Worm (Caenorhabditis elegans) whole organism, late embryonic: ENCODE results near the gene T05C1.3.

Source experiments
- C08G9.2 ChIP-seq: sonication (generic microtip); optimal IDR thresholded peaks from 2 replicates; lab custom pipeline; 2016; ENCODE audit warnings: mild to moderate bottlenecking, missing genetic modification characterization, moderate library complexity, missing compliant biosample characterization
- C38D4.7 ChIP-seq: fragments of 200-800 bp; sonication (Bioruptor generic); optimal IDR thresholded peaks from 2 replicates; lab custom pipeline; 2018; ENCODE audit warnings: mild to moderate bottlenecking, missing genetic modification characterization, moderate library complexity, missing compliant biosample characterization
- F13H6.1 ChIP-seq: sonication (generic microtip); optimal IDR thresholded peaks from 2 replicates; lab custom pipeline; 2016; ENCODE audit warnings: missing genetic modification characterization, missing compliant biosample characterization
- K02D7.2 ChIP-seq: sonication (generic microtip); optimal IDR thresholded peaks from 2 replicates; lab custom pipeline; 2017; ENCODE audit warnings: mild to moderate bottlenecking, missing genetic modification characterization, missing compliant biosample characterization
- Y22D7AL.16 ChIP-seq: sonication (generic microtip); optimal IDR thresholded peaks from 2 replicates; lab custom pipeline; 2016; ENCODE audit warnings: missing genetic modification characterization, missing compliant biosample characterization
- ahr-1 ChIP-seq: sonication (generic microtip); optimal IDR thresholded peaks from 2 replicates; lab custom pipeline; 2016; ENCODE audit warnings: missing genetic modification characterization, missing compliant biosample characterization
- ceh-14 ChIP-seq: sonication (generic microtip); optimal IDR thresholded peaks from 2 replicates; lab custom pipeline; 2016; ENCODE audit warnings: missing genotype, missing genetic modification characterization, missing compliant biosample characterization
- ceh-18 ChIP-seq: sonication (generic microtip); optimal IDR thresholded peaks from 2 replicates; lab custom pipeline; 2016; ENCODE audit warnings: missing genetic modification characterization, missing compliant biosample characterization
- ceh-19 ChIP-seq: fragments of 200-800 bp; sonication (Bioruptor generic); optimal IDR thresholded peaks from 2 replicates; lab custom pipeline; 2018; ENCODE audit warnings: mild to moderate bottlenecking, missing genetic modification characterization, missing compliant biosample characterization
- ceh-22 ChIP-seq: sonication (generic microtip); optimal IDR thresholded peaks from 2 replicates; lab custom pipeline; 2017; ENCODE audit warnings: missing biosample characterization, missing genetic modification characterization
- ceh-24 ChIP-seq: sonication (generic microtip); optimal IDR thresholded peaks from 2 replicates; lab custom pipeline; 2016; ENCODE audit warnings: mild to moderate bottlenecking, missing genetic modification characterization, missing compliant biosample characterization
- ceh-30 ChIP-seq: fragments of 150-350 bp; optimal IDR thresholded peaks from 2 replicates; lab custom pipeline; 2014; ENCODE audit warnings: missing biosample characterization, missing genetic modification characterization
- ceh-31 ChIP-seq: sonication (generic microtip); optimal IDR thresholded peaks from 2 replicates; lab custom pipeline; 2016; ENCODE audit warnings: missing genetic modification characterization, missing compliant biosample characterization
- ceh-34 ChIP-seq: sonication (generic microtip); optimal IDR thresholded peaks from 2 replicates; lab custom pipeline; 2016; ENCODE audit warnings: mild to moderate bottlenecking, missing genetic modification characterization, missing compliant biosample characterization
- ceh-6 ChIP-seq: fragments of 200-800 bp; sonication (Bioruptor generic); optimal IDR thresholded peaks from 2 replicates; lab custom pipeline; 2018; ENCODE audit warnings: mild to moderate bottlenecking, missing genetic modification characterization, missing compliant biosample characterization
- che-1 ChIP-seq: sonication (generic microtip); optimal IDR thresholded peaks from 2 replicates; lab custom pipeline; 2016; ENCODE audit warnings: mild to moderate bottlenecking, missing genetic modification characterization, missing compliant biosample characterization
- dve-1 ChIP-seq: sonication (generic microtip); optimal IDR thresholded peaks from 2 replicates; lab custom pipeline; 2017; ENCODE audit warnings: antibody characterized with exemption, mild to moderate bottlenecking, missing genetic modification characterization, missing compliant biosample characterization
- elt-4 ChIP-seq: sonication (generic microtip); optimal IDR thresholded peaks from 2 replicates; lab custom pipeline; 2016; ENCODE audit warnings: missing genetic modification characterization, missing compliant biosample characterization
- ets-4 ChIP-seq: sonication (generic microtip); optimal IDR thresholded peaks from 2 replicates; lab custom pipeline; 2016; ENCODE audit warnings: missing genetic modification characterization, missing compliant biosample characterization
- eyg-1 ChIP-seq: sonication (generic microtip); optimal IDR thresholded peaks from 2 replicates; lab custom pipeline; 2016; ENCODE audit warnings: missing genotype, missing genetic modification characterization, missing compliant biosample characterization
- fax-1 ChIP-seq: sonication (generic microtip); optimal IDR thresholded peaks from 2 replicates; lab custom pipeline; 2016; ENCODE audit warnings: missing genotype, missing genetic modification characterization, missing compliant biosample characterization
- fkh-10 ChIP-seq: fragments of 150-350 bp; optimal IDR thresholded peaks from 2 replicates; lab custom pipeline; 2014; ENCODE audit warnings: missing biosample characterization, missing genetic modification reagents, missing genetic modification characterization
- gmeb-2 ChIP-seq: sonication (generic microtip); optimal IDR thresholded peaks from 2 replicates; lab custom pipeline; 2016; ENCODE audit warnings: missing genetic modification characterization, inconsistent platforms, missing compliant biosample characterization
- hlh-13 ChIP-seq: fragments of 200-800 bp; sonication (Bioruptor generic); optimal IDR thresholded peaks from 2 replicates; lab custom pipeline; 2018; ENCODE audit warnings: mild to moderate bottlenecking, missing genetic modification characterization, missing compliant biosample characterization
- hlh-30 ChIP-seq: sonication (generic microtip); optimal IDR thresholded peaks from 2 replicates; lab custom pipeline; 2017; ENCODE audit warnings: antibody characterized with exemption, missing genetic modification characterization, missing compliant biosample characterization; ENCODE audit not compliant: insufficient read depth
- hlh-6 ChIP-seq: sonication (generic microtip); optimal IDR thresholded peaks from 2 replicates; lab custom pipeline; 2016; ENCODE audit warnings: missing genotype, missing genetic modification characterization, missing compliant biosample characterization
- hlh-8 ChIP-seq: sonication (generic microtip); optimal IDR thresholded peaks from 2 replicates; lab custom pipeline; 2016; ENCODE audit warnings: missing genotype, missing genetic modification characterization, missing compliant biosample characterization
- lin-11 ChIP-seq: fragments of 200-800 bp; sonication (Bioruptor generic); optimal IDR thresholded peaks from 2 replicates; lab custom pipeline; 2018; ENCODE audit warnings: mild to moderate bottlenecking, missing genetic modification characterization, missing compliant biosample characterization
- madf-2 ChIP-seq: sonication (generic microtip); optimal IDR thresholded peaks from 2 replicates; lab custom pipeline; 2017; ENCODE audit warnings: missing genetic modification characterization, missing compliant biosample characterization
- mec-3 ChIP-seq: sonication (generic microtip); optimal IDR thresholded peaks from 2 replicates; lab custom pipeline; 2016; ENCODE audit warnings: borderline replicate concordance, missing genetic modification characterization, missing compliant biosample characterization
- nfya-1 ChIP-seq: sonication (generic microtip); optimal IDR thresholded peaks from 2 replicates; lab custom pipeline; 2017; ENCODE audit warnings: missing genetic modification characterization, mild to moderate bottlenecking, missing compliant biosample characterization, antibody characterized with exemption, moderate library complexity
- nhr-11 ChIP-seq: fragments of 150-350 bp; optimal IDR thresholded peaks from 2 replicates; lab custom pipeline; 2014; ENCODE audit warnings: missing biosample characterization, missing genetic modification characterization
- nhr-232 ChIP-seq: sonication (generic microtip); optimal IDR thresholded peaks from 2 replicates; lab custom pipeline; 2016; ENCODE audit warnings: missing genetic modification characterization, missing compliant biosample characterization
- pag-3 ChIP-seq: sonication (generic microtip); optimal IDR thresholded peaks from 2 replicates; lab custom pipeline; 2016; ENCODE audit warnings: missing compliant biosample characterization, missing genetic modification characterization, borderline replicate concordance
- pax-1 ChIP-seq: fragments of 150-350 bp; optimal IDR thresholded peaks from 2 replicates; lab custom pipeline; 2014; ENCODE audit warnings: missing biosample characterization, missing genetic modification characterization
- pha-2 ChIP-seq: sonication (generic microtip); optimal IDR thresholded peaks from 2 replicates; lab custom pipeline; 2017; ENCODE audit warnings: mild to moderate bottlenecking, missing genetic modification characterization, missing compliant biosample characterization
- pha-4 ChIP-seq: fragments of 150-350 bp; optimal IDR thresholded peaks from 2 replicates; lab custom pipeline; 2018; ENCODE audit warnings: missing biosample characterization, missing genetic modification reagents, missing genetic modification characterization
- pqm-1 ChIP-seq: sonication (generic microtip); optimal IDR thresholded peaks from 2 replicates; lab custom pipeline; 2016; ENCODE audit warnings: missing genetic modification characterization, missing compliant biosample characterization
- ref-2 ChIP-seq: sonication (generic microtip); optimal IDR thresholded peaks from 2 replicates; lab custom pipeline; 2016; ENCODE audit warnings: missing genetic modification characterization, missing compliant biosample characterization
- rnt-1 ChIP-seq: sonication (generic microtip); optimal IDR thresholded peaks from 2 replicates; lab custom pipeline; 2016; ENCODE audit warnings: missing genetic modification characterization, missing compliant biosample characterization
- sdc-2 ChIP-seq: sonication (generic microtip); optimal IDR thresholded peaks from 2 replicates; lab custom pipeline; 2016; ENCODE audit warnings: missing genotype, missing genetic modification characterization, missing compliant biosample characterization
- sox-2 ChIP-seq: fragments of 200-800 bp; sonication (Bioruptor generic); IDR thresholded peaks from 2 replicates; pipeline ENCODE4 v1.3.6; 2022; ENCODE audit warnings: missing genetic modification reagents, missing genetic modification characterization, missing compliant biosample characterization
- sox-4 ChIP-seq: sonication (generic microtip); optimal IDR thresholded peaks from 2 replicates; lab custom pipeline; 2017; ENCODE audit warnings: mild to moderate bottlenecking, missing genetic modification characterization, inconsistent platforms, missing compliant biosample characterization
- syd-9 ChIP-seq: sonication (generic microtip); optimal IDR thresholded peaks from 2 replicates; lab custom pipeline; 2016; ENCODE audit warnings: mild to moderate bottlenecking, missing genetic modification characterization, moderate library complexity, missing compliant biosample characterization
- tbx-2 ChIP-seq: sonication (generic microtip); optimal IDR thresholded peaks from 2 replicates; lab custom pipeline; 2016; ENCODE audit warnings: missing genetic modification characterization, missing compliant biosample characterization
- tbx-7 ChIP-seq: sonication (generic microtip); optimal IDR thresholded peaks from 2 replicates; lab custom pipeline; 2016; ENCODE audit warnings: missing genotype, missing genetic modification characterization, missing compliant biosample characterization
- ttx-3 ChIP-seq: sonication (generic microtip); optimal IDR thresholded peaks from 2 replicates; lab custom pipeline; 2016; ENCODE audit warnings: missing genetic modification reagents, missing genetic modification characterization, missing compliant biosample characterization
- unc-3 ChIP-seq, 2 experiments: fragments of 200-800 bp in 1 of 2; sonication (Bioruptor generic) in 1 of 2; sonication (generic microtip) in 1 of 2; conservative IDR thresholded peaks in 1 of 2; optimal IDR thresholded peaks in 1 of 2; 2 replicates each; pipeline versions ENCODE4 v1.3.6 to Lab custom; 2016 to 2022; ENCODE audit warnings: missing compliant biosample characterization in 2 of 2, missing genetic modification characterization in 2 of 2, missing genetic modification reagents in 1 of 2
- unc-42 ChIP-seq: sonication (generic microtip); optimal IDR thresholded peaks from 2 replicates; lab custom pipeline; 2016; ENCODE audit warnings: missing genotype, missing genetic modification characterization, missing compliant biosample characterization
- unc-86 ChIP-seq: sonication (generic microtip); optimal IDR thresholded peaks from 2 replicates; lab custom pipeline; 2016; ENCODE audit warnings: missing genetic modification characterization, missing compliant biosample characterization
- zip-5 ChIP-seq: sonication (generic microtip); optimal IDR thresholded peaks from 2 replicates; lab custom pipeline; 2016; ENCODE audit warnings: missing genetic modification characterization, missing compliant biosample characterization
- ztf-16 ChIP-seq: sonication (generic microtip); optimal IDR thresholded peaks from 2 replicates; lab custom pipeline; 2017; ENCODE audit warnings: missing genetic modification characterization, missing compliant biosample characterization

The T05C1.3 gene

DNA sequence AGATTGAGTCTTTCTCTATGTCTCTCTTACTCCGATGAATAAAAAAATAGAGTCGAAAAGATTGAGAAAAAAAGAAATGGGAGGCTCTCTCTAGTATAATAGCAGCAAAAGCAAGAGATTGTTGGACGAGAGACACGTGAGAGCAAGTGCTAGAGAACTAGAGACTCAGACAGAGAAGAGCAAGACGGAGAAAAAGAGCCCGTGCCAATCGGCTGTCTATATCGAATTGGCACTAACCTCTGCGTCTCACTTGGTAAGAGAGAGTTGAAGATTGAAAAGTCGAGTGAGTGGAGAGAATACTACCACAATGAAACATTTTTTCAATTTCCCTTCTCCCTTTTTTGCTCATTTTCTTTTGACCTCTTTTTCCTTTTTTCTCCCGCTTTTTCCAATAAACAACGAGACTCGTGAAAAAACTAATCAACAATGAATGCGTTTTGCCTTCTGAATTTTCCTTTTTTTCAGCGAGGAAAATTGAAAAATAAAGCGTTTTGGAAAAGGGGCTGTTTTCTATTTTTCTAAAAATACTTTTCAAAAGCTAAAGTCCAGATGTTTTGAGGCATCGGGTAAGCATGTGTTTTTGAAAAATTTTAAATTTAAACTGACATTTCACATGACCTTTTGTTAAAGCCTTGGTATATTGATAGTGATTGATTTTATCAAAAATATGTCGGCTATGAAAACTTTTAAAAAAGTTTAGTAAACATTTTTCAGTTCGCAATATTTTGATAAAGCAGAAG, 17.5 kb upstream of the T05C1.3 start:
- TF ChIP-seq ceh-6 (GFP tag; lab: Kevin White, UChicago) (no peak), sox-2 (GFP tag; lab: Robert Waterston, UW) (no peak), sdc-2 (tag; lab: Kevin White, UChicago) (peak; percentile 4), nhr-11 (tag; lab: Kevin White, UChicago) (no peak), tbx-2 (peak; percentile 42), K02D7.2 (tag; lab: Kevin White, UChicago) (no peak), madf-2 (tag; lab: Kevin White, UChicago) (no peak), C38D4.7 (GFP tag; lab: Kevin White, UChicago) (no peak), ets-4 (tag; lab: Kevin White, UChicago) (no peak), Y22D7AL.16 (tag; lab: Kevin White, UChicago) (no peak), fax-1 (tag; lab: Kevin White, UChicago) (no peak), pag-3 (no peak), ztf-16 (tag; lab: Kevin White, UChicago) (no peak), hlh-6 (tag; lab: Kevin White, UChicago) (no peak), unc-3 (GFP tag; conservative IDR thresholded peaks at IDR 0.05; lab: Robert Waterston, UW) (no peak), unc-3 (tag; optimal IDR thresholded peaks at IDR 0.05; lab: Kevin White, UChicago) (no peak), ceh-22 (no peak), fkh-10 (GFP tag; lab: Kevin White, UChicago) (no peak), che-1 (tag; lab: Kevin White, UChicago) (no peak), zip-5 (tag; lab: Kevin White, UChicago) (no peak), tbx-7 (tag; lab: Kevin White, UChicago) (no peak), pha-2 (no peak), lin-11 (tag; lab: Kevin White, UChicago) (no peak), elt-4 (tag; lab: Kevin White, UChicago) (no peak), dve-1 (tag; lab: Kevin White, UChicago) (no peak), F13H6.1 (tag; lab: Kevin White, UChicago) (no peak), nhr-232 (tag; lab: Kevin White, UChicago) (no peak), ceh-31 (tag; lab: Kevin White, UChicago) (peak; percentile 56), C08G9.2 (no peak), unc-42 (tag; lab: Kevin White, UChicago) (peak; percentile 83), sox-4 (tag; lab: Kevin White, UChicago) (no peak), pha-4 (tag; lab: Kevin White, UChicago) (no peak), nfya-1 (tag; lab: Kevin White, UChicago) (peak; percentile 92), ceh-18 (tag; lab: Kevin White, UChicago) (peak; percentile 70), ceh-24 (tag; lab: Kevin White, UChicago) (no peak), ref-2 (no peak), hlh-8 (tag; lab: Kevin White, UChicago) (no peak), hlh-30 (tag; lab: Kevin White, UChicago) (peak; percentile 86), pqm-1 (no peak), gmeb-2 (tag; lab: Kevin White, UChicago) (no peak), unc-86 (tag; lab: Kevin White, UChicago) (no peak), hlh-13 (GFP tag; lab: Kevin White, UChicago) (no peak), ttx-3 (tag; lab: Kevin White, UChicago) (no peak), mec-3 (tag; lab: Kevin White, UChicago) (no peak), pax-1 (tag; lab: Kevin White, UChicago) (no peak), rnt-1 (tag; lab: Kevin White, UChicago) (no peak), ceh-34 (tag; lab: Kevin White, UChicago) (peak; percentile 30), ceh-14 (tag; lab: Kevin White, UChicago) (peak; percentile 83), ceh-30 (tag; lab: Kevin White, UChicago) (no peak), syd-9 (tag; lab: Kevin White, UChicago) (no peak), eyg-1 (tag; lab: Kevin White, UChicago) (no peak), ahr-1 (tag; lab: Kevin White, UChicago) (no peak), ceh-19 (GFP tag; lab: Kevin White, UChicago) (no peak)
